Worm (Caenorhabditis elegans): ENCODE measurements around the gene sra-32.

- TF ChIP-seq fkh-10 (GFP tag; optimal IDR thresholded peaks at IDR 0.05) (no peak), hmg-11 (tag; optimal IDR thresholded peaks at IDR 0.05) (no peak), nhr-25 (tag; optimal IDR thresholded peaks at IDR 0.05) (no peak)
Observed at ce11 chrII:4523122-4523672, 8.6 kb downstream of the sra-32 start, which contains the start of the genes B0304.4 and B0304.2.
